Fruit fly (Drosophila melanogaster) whole organism, embryonic: ENCODE results near the gene Ptp69D.

Experiments used
- CG10431 ChIP-seq: fragments of 200-800 bp; sonication (Bioruptor generic); optimal IDR thresholded peaks from 3 replicates; lab custom pipeline; 2018; ENCODE audit warnings: missing biosample characterization, mild to moderate bottlenecking, missing genetic modification characterization
- CG11398 ChIP-seq: fragments of 200-800 bp; sonication (Bioruptor generic); optimal IDR thresholded peaks from 2 replicates; lab custom pipeline; 2016; ENCODE audit warnings: missing biosample characterization, missing genetic modification characterization
- CG1233 ChIP-seq: fragments of 200-800 bp; sonication (Bioruptor generic); optimal IDR thresholded peaks from 4 replicates; lab custom pipeline; 2018; ENCODE audit warnings: missing biosample characterization, mild to moderate bottlenecking, missing genetic modification characterization
- CG14965 ChIP-seq: fragments of 200-800 bp; sonication (Bioruptor generic); optimal IDR thresholded peaks from 2 replicates; lab custom pipeline; 2016; ENCODE audit warnings: missing biosample characterization, missing genetic modification characterization, borderline replicate concordance
- CG17186 ChIP-seq: fragments of 200-800 bp; sonication (Bioruptor generic); optimal IDR thresholded peaks from 3 replicates; lab custom pipeline; 2017; ENCODE audit warnings: missing biosample characterization, missing genetic modification reagents, missing genetic modification characterization
- CG17568 ChIP-seq: fragments of 200-800 bp; sonication (Bioruptor generic); optimal IDR thresholded peaks from 2 replicates; lab custom pipeline; 2018; ENCODE audit warnings: missing biosample characterization, mild to moderate bottlenecking, missing genetic modification characterization, moderate library complexity
- CG3065 ChIP-seq: fragments of 200-800 bp; sonication (Bioruptor generic); optimal IDR thresholded peaks from 2 replicates; lab custom pipeline; 2016; ENCODE audit warnings: missing biosample characterization, missing genetic modification characterization
- CG31441 ChIP-seq: fragments of 200-800 bp; sonication (Bioruptor generic); IDR thresholded peaks from 2 replicates; pipeline ENCODE4 v1.3.6; 2022; ENCODE audit warnings: missing biosample characterization, missing genetic modification characterization
- CG33557 ChIP-seq: fragments of 200-800 bp; sonication (Bioruptor generic); optimal IDR thresholded peaks from 2 replicates; lab custom pipeline; 2019; ENCODE audit warnings: missing biosample characterization, mild to moderate bottlenecking, missing genetic modification characterization, moderate library complexity
- CG34376 ChIP-seq: fragments of 200-800 bp; sonication (Bioruptor generic); optimal IDR thresholded peaks from 2 replicates; lab custom pipeline; 2018; ENCODE audit warnings: missing biosample characterization, mild to moderate bottlenecking, missing genetic modification characterization
- CG43689 ChIP-seq: fragments of 200-800 bp; sonication (Bioruptor generic); IDR thresholded peaks from 2 replicates; pipeline ENCODE4 v1.3.6; 2022; ENCODE audit warnings: missing biosample characterization, missing genetic modification characterization
- CG4730 ChIP-seq: fragments of 200-800 bp; sonication (Bioruptor generic); IDR thresholded peaks from 2 replicates; pipeline ENCODE4 v1.3.6; 2022; ENCODE audit warnings: missing biosample characterization, missing genetic modification characterization
- CG5180 ChIP-seq: fragments of 200-800 bp; sonication (Bioruptor generic); optimal IDR thresholded peaks from 3 replicates; lab custom pipeline; 2017; ENCODE audit warnings: missing biosample characterization, missing genetic modification characterization, mild to moderate bottlenecking, moderate library complexity, missing genetic modification reagents
- CG6654 ChIP-seq: fragments of 200-800 bp; sonication (Bioruptor generic); optimal IDR thresholded peaks from 2 replicates; lab custom pipeline; 2017; ENCODE audit warnings: missing biosample characterization, mild to moderate bottlenecking, missing genetic modification characterization
- CG6791 ChIP-seq: fragments of 200-800 bp; sonication (Bioruptor generic); IDR thresholded peaks from 3 replicates; pipeline ENCODE4 v1.3.6; 2022; ENCODE audit warnings: missing biosample characterization, missing genetic modification characterization; ENCODE audit not compliant: partially characterized antibody
- CG7271 ChIP-seq: fragments of 200-800 bp; sonication (Bioruptor generic); optimal IDR thresholded peaks from 2 replicates; lab custom pipeline; 2018; ENCODE audit warnings: missing biosample characterization, mild to moderate bottlenecking, missing genetic modification characterization, moderate library complexity
- CG7556 ChIP-seq: fragments of 200-800 bp; sonication (Bioruptor generic); optimal IDR thresholded peaks from 2 replicates; lab custom pipeline; 2017; ENCODE audit warnings: missing biosample characterization, mild to moderate bottlenecking, missing genetic modification characterization
- CG9215 ChIP-seq: fragments of 200-800 bp; sonication (Bioruptor generic); IDR thresholded peaks from 2 replicates; pipeline ENCODE4 v1.3.6; 2022; ENCODE audit warnings: missing biosample characterization, missing genetic modification characterization
- HLH3B ChIP-seq: fragments of 200-800 bp; sonication (Bioruptor generic); IDR thresholded peaks from 2 replicates; pipeline ENCODE4 v1.3.6; 2022; ENCODE audit warnings: missing biosample characterization, missing genetic modification characterization
- HLHmδ ChIP-seq: fragments of 200-800 bp; sonication (Bioruptor generic); optimal IDR thresholded peaks from 2 replicates; lab custom pipeline; 2018; ENCODE audit warnings: missing biosample characterization, mild to moderate bottlenecking, missing genetic modification characterization, moderate library complexity
- Hand ChIP-seq: fragments of 200-800 bp; sonication (Bioruptor generic); optimal IDR thresholded peaks from 2 replicates; lab custom pipeline; 2017; ENCODE audit warnings: mild to moderate bottlenecking, missing biosample characterization, missing genetic modification reagents, missing genetic modification characterization
- Hey ChIP-seq: fragments of 200-800 bp; sonication (Bioruptor generic); optimal IDR thresholded peaks from 3 replicates; lab custom pipeline; 2018; ENCODE audit warnings: missing biosample characterization, mild to moderate bottlenecking, missing genetic modification characterization
- Hr51 ChIP-seq, 2 experiments: fragments of 200-800 bp; sonication (Bioruptor generic); optimal IDR thresholded peaks; 2 replicates in 1 of 2; 3 replicates in 1 of 2; lab custom pipeline; 2016 to 2018; ENCODE audit warnings: missing biosample characterization in 2 of 2, missing genetic modification characterization in 2 of 2, mild to moderate bottlenecking in 1 of 2, moderate library complexity in 1 of 2
- Hr78 ChIP-seq, 2 experiments: fragments of 200-800 bp in 1 of 2; fragments of >200 bp in 1 of 2; sonication (Bioruptor generic) in 1 of 2; optimal IDR thresholded peaks; 2 replicates each; lab custom pipeline; 2017 to 2019; ENCODE audit warnings: missing biosample characterization in 2 of 2, missing genetic modification characterization in 2 of 2, mild to moderate bottlenecking in 1 of 2, moderate library complexity in 1 of 2
- NFAT ChIP-seq: fragments of 200-800 bp; sonication (Bioruptor generic); IDR thresholded peaks from 2 replicates; pipeline ENCODE4 v1.3.6; 2022; ENCODE audit warnings: missing biosample characterization, missing genetic modification characterization
- Usf ChIP-seq: fragments of 200-800 bp; sonication (Bioruptor generic); optimal IDR thresholded peaks from 2 replicates; lab custom pipeline; 2017; ENCODE audit warnings: missing genotype, missing biosample characterization, missing genetic modification characterization
- chn ChIP-seq: fragments of 200-800 bp; sonication (Bioruptor generic); optimal IDR thresholded peaks from 2 replicates; lab custom pipeline; 2016; ENCODE audit warnings: missing biosample characterization, missing genetic modification characterization
- crp ChIP-seq, 2 experiments: fragments of 200-800 bp; sonication (Bioruptor generic); optimal IDR thresholded peaks; 2 replicates in 1 of 2; 3 replicates in 1 of 2; lab custom pipeline; 2017; ENCODE audit warnings: missing biosample characterization in 2 of 2, missing genetic modification characterization in 2 of 2, mild to moderate bottlenecking in 1 of 2, moderate library complexity in 1 of 2
- dan ChIP-seq: fragments of 200-800 bp; sonication (Bioruptor generic); IDR thresholded peaks from 2 replicates; pipeline ENCODE4 v1.3.6; 2022; ENCODE audit warnings: missing biosample characterization, missing genetic modification characterization
- danr ChIP-seq: fragments of 200-800 bp; sonication (Bioruptor generic); IDR thresholded peaks from 2 replicates; pipeline ENCODE4 v1.3.6; 2022; ENCODE audit warnings: missing biosample characterization, missing genetic modification characterization
- dm ChIP-seq: fragments of 200-800 bp; sonication (Bioruptor generic); optimal IDR thresholded peaks from 3 replicates; lab custom pipeline; 2016; ENCODE audit warnings: missing biosample characterization, missing genetic modification characterization
- dmrt11E ChIP-seq: fragments of 200-800 bp; sonication (Bioruptor generic); optimal IDR thresholded peaks from 3 replicates; lab custom pipeline; 2018; ENCODE audit warnings: missing biosample characterization, mild to moderate bottlenecking, missing genetic modification characterization, moderate library complexity
- emc ChIP-seq: fragments of 200-800 bp; sonication (Bioruptor generic); optimal IDR thresholded peaks from 2 replicates; lab custom pipeline; 2016; ENCODE audit warnings: missing biosample characterization, missing genetic modification characterization
- gcm2 ChIP-seq: fragments of 200-800 bp; sonication (Bioruptor generic); optimal IDR thresholded peaks from 2 replicates; lab custom pipeline; 2016; ENCODE audit warnings: missing biosample characterization, missing genetic modification characterization
- gem ChIP-seq: fragments of 200-800 bp; sonication (Bioruptor generic); optimal IDR thresholded peaks from 2 replicates; lab custom pipeline; 2019; ENCODE audit warnings: missing biosample characterization, mild to moderate bottlenecking, missing genetic modification characterization, moderate library complexity
- gt ChIP-seq: fragments of 200-800 bp; sonication (Bioruptor generic); IDR thresholded peaks from 2 replicates; pipeline ENCODE4 v1.3.6; 2022; ENCODE audit warnings: missing biosample characterization, missing genetic modification characterization
- h ChIP-seq: fragments of >200 bp; optimal IDR thresholded peaks from 2 replicates; lab custom pipeline; 2017
- hb ChIP-seq: fragments of 200-800 bp; sonication (Bioruptor generic); IDR thresholded peaks from 3 replicates; pipeline ENCODE4 v1.3.6; 2022; ENCODE audit warnings: missing biosample characterization, missing genetic modification characterization; ENCODE audit not compliant: partially characterized antibody
- hbn ChIP-seq: fragments of 200-800 bp; sonication (Bioruptor generic); IDR thresholded peaks from 2 replicates; pipeline ENCODE4 v1.3.6; 2022; ENCODE audit warnings: missing biosample characterization, missing genetic modification characterization; ENCODE audit not compliant: partially characterized antibody
- hkb ChIP-seq, 2 experiments: fragments of 200-800 bp in 1 of 2; fragments of >200 bp in 1 of 2; sonication (Bioruptor generic) in 1 of 2; IDR thresholded peaks in 1 of 2; optimal IDR thresholded peaks in 1 of 2; 2 replicates each; pipeline versions ENCODE4 v1.3.6 to Lab custom; 2017 to 2022; ENCODE audit warnings: missing biosample characterization in 1 of 2, missing genetic modification characterization in 1 of 2
- knrl ChIP-seq: fragments of 200-800 bp; sonication (Bioruptor generic); IDR thresholded peaks from 3 replicates; pipeline ENCODE4 v1.3.6; 2022; ENCODE audit warnings: missing biosample characterization, missing genetic modification characterization; ENCODE audit not compliant: partially characterized antibody
- repo ChIP-seq: fragments of 200-800 bp; sonication (Bioruptor generic); optimal IDR thresholded peaks from 2 replicates; lab custom pipeline; 2016; ENCODE audit warnings: missing biosample characterization, missing genetic modification characterization
- rib ChIP-seq: fragments of 200-800 bp; sonication (Bioruptor generic); IDR thresholded peaks from 2 replicates; pipeline ENCODE4 v1.3.6; 2022; ENCODE audit warnings: missing biosample characterization, missing genetic modification characterization
- sc ChIP-seq, 3 experiments: fragments of >200 bp in 2 of 3; fragments of 200-800 bp in 1 of 3; sonication (Bioruptor generic) in 1 of 3; optimal IDR thresholded peaks; 2 replicates in 2 of 3; 3 replicates in 1 of 3; lab custom pipeline; 2017; ENCODE audit warnings: mild to moderate bottlenecking in 1 of 3, missing biosample characterization in 1 of 3, missing genetic modification characterization in 1 of 3, missing genetic modification reagents in 1 of 3
- sisA ChIP-seq: fragments of 200-800 bp; sonication (Bioruptor generic); IDR thresholded peaks from 2 replicates; pipeline ENCODE4 v1.3.6; 2022; ENCODE audit warnings: missing biosample characterization, missing genetic modification characterization
- sr ChIP-seq: fragments of 200-800 bp; sonication (Bioruptor generic); IDR thresholded peaks from 3 replicates; pipeline ENCODE4 v1.3.6; 2022; ENCODE audit warnings: missing biosample characterization, missing genetic modification characterization
- sug ChIP-seq: fragments of 200-800 bp; optimal IDR thresholded peaks from 2 replicates; lab custom pipeline; 2019; ENCODE audit warnings: missing biosample characterization, mild to moderate bottlenecking, missing genetic modification characterization, moderate library complexity
- wek ChIP-seq: fragments of 200-800 bp; sonication (Bioruptor generic); optimal IDR thresholded peaks from 3 replicates; lab custom pipeline; 2018; ENCODE audit warnings: missing biosample characterization, mild to moderate bottlenecking, missing genetic modification characterization, moderate library complexity
- zfh2 ChIP-seq: fragments of 200-800 bp; sonication (Bioruptor generic); optimal IDR thresholded peaks from 2 replicates; lab custom pipeline; 2016; ENCODE audit warnings: missing biosample characterization, missing genetic modification characterization

Gene Ptp69D

dm6 chr3L:12754769-12755189, 20.0 kb downstream of the Ptp69D start, which contains the start of the genes CG10973 and Vps13D (continued):
- TF ChIP-seq repo (GFP tag; lab: Kevin White, UChicago), result no peak
- no peak for TF ChIP-seq danr (GFP tag; lab: Robert Waterston, UW)
- TF ChIP-seq CG34376, result no peak
- no peak for TF ChIP-seq emc (GFP tag; lab: Kevin White, UChicago)
- peak; percentile 85 for TF ChIP-seq wek (GFP tag; lab: Kevin White, UChicago)
- peak; percentile 11 for TF ChIP-seq CG6654 (GFP tag; lab: Kevin White, UChicago)
- TF ChIP-seq gt (GFP tag; lab: Robert Waterston, UW), result no peak
- TF ChIP-seq CG17568 (GFP tag; lab: Kevin White, UChicago), result peak; percentile 84
- TF ChIP-seq Hr51 (GFP tag; optimal IDR thresholded peaks at IDR 0.05; lab: Kevin White, UChicago), result no peak
- TF ChIP-seq hbn, result peak; percentile 78; the same call in 1 of the 2 replicates
- TF ChIP-seq sisA (GFP tag; lab: Robert Waterston, UW), result no peak
- peak; percentile 9 for TF ChIP-seq gcm2 (GFP tag; lab: Kevin White, UChicago)
- TF ChIP-seq CG14965 (GFP tag; lab: Kevin White, UChicago), result no peak
- no peak for TF ChIP-seq chn (GFP tag; lab: Kevin White, UChicago)
- no peak for TF ChIP-seq sc (optimal IDR thresholded peaks at IDR 0.05; lab: Kevin White, UChicago)
- TF ChIP-seq sc (GFP tag; optimal IDR thresholded peaks at IDR 0.05; lab: Kevin White, UChicago), result peak; percentile 54
- TF ChIP-seq knrl (GFP tag; lab: Robert Waterston, UW), result peak; percentile 93
- peak; percentile 3 for TF ChIP-seq zfh2 (GFP tag; lab: Kevin White, UChicago)
- TF ChIP-seq CG31441 (GFP tag; lab: Robert Waterston, UW), result no peak
- peak; percentile 61 for TF ChIP-seq CG17186 (GFP tag; lab: Kevin White, UChicago)
- TF ChIP-seq gem (tag; lab: Kevin White, UChicago), result no peak
- no peak for TF ChIP-seq CG5180 (GFP tag; lab: Kevin White, UChicago)
- TF ChIP-seq CG33557 (GFP tag; lab: Kevin White, UChicago), result no peak
- no peak for TF ChIP-seq sr (GFP tag; lab: Robert Waterston, UW)
- no peak for TF ChIP-seq CG3065 (GFP tag; lab: Kevin White, UChicago)
- TF ChIP-seq Hr78 (GFP tag; optimal IDR thresholded peaks at IDR 0.05; lab: Kevin White, UChicago), result no peak
- TF ChIP-seq Hey (tag; lab: Kevin White, UChicago), result no peak
- TF ChIP-seq Usf, result no peak
- no peak for TF ChIP-seq h
- peak; percentile 87 for TF ChIP-seq CG6791 (GFP tag; lab: Robert Waterston, UW)
- no peak for TF ChIP-seq HLHmδ (GFP tag; lab: Kevin White, UChicago)
- peak; percentile 79 for TF ChIP-seq hb
- TF ChIP-seq CG7556 (GFP tag; lab: Kevin White, UChicago), result no peak
- TF ChIP-seq HLH3B (GFP tag; lab: Robert Waterston, UW), result no peak; the same call in 1 of the 2 replicates
- TF ChIP-seq dan (GFP tag; lab: Robert Waterston, UW), result no peak
- no peak for TF ChIP-seq hkb (optimal IDR thresholded peaks at IDR 0.05; lab: Kevin White, UChicago)
- TF ChIP-seq hkb (GFP tag; IDR thresholded peaks at IDR 0.05; lab: Robert Waterston, UW), result peak; percentile 55; the same call in 1 of the 2 replicates
- no peak for TF ChIP-seq Hand (GFP tag; lab: Kevin White, UChicago)
- TF ChIP-seq sug (tag; lab: Kevin White, UChicago), result no peak
- TF ChIP-seq CG10431 (GFP tag; lab: Kevin White, UChicago), result no peak
- TF ChIP-seq CG43689 (GFP tag; lab: Robert Waterston, UW), result no peak
- TF ChIP-seq rib (GFP tag; lab: Robert Waterston, UW), result no peak
- no peak for TF ChIP-seq NFAT
- peak; percentile 68 for TF ChIP-seq dmrt11E (tag; lab: Kevin White, UChicago)
- TF ChIP-seq CG7271 (tag; lab: Kevin White, UChicago), result peak; percentile 40
- TF ChIP-seq CG4730 (GFP tag; lab: Robert Waterston, UW), result no peak
- peak; percentile 75 to 94 for TF ChIP-seq crp (GFP tag; optimal IDR thresholded peaks at IDR 0.05; lab: Kevin White, UChicago)
- TF ChIP-seq dm (GFP tag; lab: Kevin White, UChicago), result no peak
- TF ChIP-seq CG1233, result no peak
- peak; percentile 38 for TF ChIP-seq CG11398 (GFP tag; lab: Kevin White, UChicago)
- TF ChIP-seq CG9215 (GFP tag; lab: Robert Waterston, UW), result no peak
